Worm (Caenorhabditis elegans) whole organism, young adult: Measurements from ENCODE around the gene srd-50.

Experiments used
- cebp-2 ChIP-seq: fragments of 200-800 bp; sonication (Bioruptor generic); IDR thresholded peaks from 2 replicates; pipeline ENCODE4 v1.3.6; 2022; ENCODE audit warnings: missing genetic modification characterization, missing compliant biosample characterization
- dpl-1 ChIP-seq: fragments of 150-350 bp; optimal IDR thresholded peaks from 2 replicates; lab custom pipeline; 2014; ENCODE audit warnings: missing biosample characterization, missing genetic modification reagents, missing genetic modification characterization
- lin-54 ChIP-seq: fragments of 200-800 bp; sonication (Bioruptor generic); optimal IDR thresholded peaks from 2 replicates; lab custom pipeline; 2018; ENCODE audit warnings: mild to moderate bottlenecking, missing genetic modification characterization, missing compliant biosample characterization
- pha-4 ChIP-seq: fragments of 150-350 bp; sonication (generic microtip); optimal IDR thresholded peaks from 2 replicates; lab custom pipeline; 2014; ENCODE audit warnings: missing biosample characterization, missing genetic modification reagents, missing genetic modification characterization
- unc-62 ChIP-seq: fragments of 150-350 bp; optimal IDR thresholded peaks from 2 replicates; lab custom pipeline; 2014; ENCODE audit warnings: missing biosample characterization, missing genetic modification reagents, missing genetic modification characterization

DNA sequence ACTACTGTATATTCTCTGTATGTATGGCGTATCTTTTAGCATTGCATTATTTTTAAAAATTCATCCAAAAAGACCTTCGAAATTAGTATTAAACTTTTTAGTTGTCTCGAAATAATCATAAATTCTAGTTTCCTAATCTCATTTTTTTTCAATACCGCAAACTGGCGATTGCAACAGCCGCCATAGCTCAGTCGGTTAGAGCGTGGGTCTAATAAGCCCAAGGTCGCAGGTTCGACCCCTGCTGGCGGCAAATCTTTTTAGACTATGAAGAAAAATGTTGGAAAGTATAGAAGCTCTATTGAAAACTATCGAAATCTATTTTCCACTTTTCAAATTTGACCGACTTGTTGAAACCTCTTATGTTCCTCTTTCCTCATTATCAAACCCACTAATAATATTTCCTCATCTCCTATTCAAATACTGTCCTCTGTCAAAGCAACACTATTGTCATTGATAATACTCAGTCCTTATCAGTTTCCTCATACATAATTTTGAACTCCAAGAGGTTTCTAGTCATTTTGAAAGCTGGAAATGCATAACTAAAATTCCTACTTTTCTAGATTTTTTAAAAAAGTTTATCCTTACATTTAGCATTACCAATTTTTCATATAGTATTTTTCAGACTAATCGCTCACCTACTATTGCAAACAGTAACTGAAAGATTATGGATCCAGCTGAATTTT is 45.7 kb downstream of the srd-50 start, which contains the start of gene jmjd-3.3:
- TF ChIP-seq cebp-2 (GFP tag; lab: Robert Waterston, UW), result no peak
- TF ChIP-seq pha-4 (tag; lab: Kevin White, UChicago), result no peak
- TF ChIP-seq unc-62 (GFP tag; lab: Kevin White, UChicago), result no peak
- TF ChIP-seq lin-54 (GFP tag; lab: Kevin White, UChicago), result no peak
- no peak for TF ChIP-seq dpl-1 (GFP tag; lab: Kevin White, UChicago)
